Worm (Caenorhabditis elegans) whole organism, young adult: ENCODE measurements around the gene crh-2.

Source experiments
- B0336.3 ChIP-seq: fragments of 200-800 bp; sonication (Bioruptor generic); IDR thresholded peaks from 2 replicates; pipeline ENCODE4 v1.3.6; 2022; ENCODE audit warnings: missing genetic modification characterization, missing compliant biosample characterization
- C17E4.6 ChIP-seq: fragments of 200-800 bp; sonication (Bioruptor generic); IDR thresholded peaks from 2 replicates; pipeline ENCODE4 v1.3.6; 2022; ENCODE audit warnings: missing genetic modification reagents, missing genetic modification characterization, missing compliant biosample characterization
- F52B5.7 ChIP-seq: sonication (generic microtip); optimal IDR thresholded peaks from 2 replicates; lab custom pipeline; 2016; ENCODE audit warnings: mild to moderate bottlenecking, missing genetic modification characterization, missing compliant biosample characterization
- K11D2.4 ChIP-seq: fragments of 200-800 bp; sonication (Bioruptor generic); IDR thresholded peaks from 2 replicates; pipeline ENCODE4 v1.3.6; 2022; ENCODE audit warnings: missing genetic modification reagents, missing genetic modification characterization, missing compliant biosample characterization
- K12H6.12 ChIP-seq: fragments of 200-800 bp; sonication (Bioruptor generic); optimal IDR thresholded peaks from 2 replicates; lab custom pipeline; 2018; ENCODE audit warnings: mild to moderate bottlenecking, missing genetic modification characterization, missing compliant biosample characterization
- Y53G8AR.9 ChIP-seq: fragments of 200-800 bp; sonication (Bioruptor generic); conservative IDR thresholded peaks from 2 replicates; pipeline ENCODE4 v1.3.6; 2022; ENCODE audit warnings: missing genetic modification reagents, missing genetic modification characterization, missing compliant biosample characterization
- Y56A3A.18 ChIP-seq: fragments of 200-800 bp; sonication (Bioruptor generic); IDR thresholded peaks from 2 replicates; pipeline ENCODE4 v1.3.6; 2022; ENCODE audit warnings: missing genetic modification reagents, missing genetic modification characterization, missing compliant biosample characterization
- Y95B8A.8 ChIP-seq: fragments of 200-800 bp; sonication (Bioruptor generic); IDR thresholded peaks from 2 replicates; pipeline ENCODE4 v1.3.6; 2022; ENCODE audit warnings: missing genetic modification reagents, missing genetic modification characterization, missing compliant biosample characterization
- atf-7 ChIP-seq: sonication (generic microtip); optimal IDR thresholded peaks from 2 replicates; lab custom pipeline; 2017; ENCODE audit warnings: mild to moderate bottlenecking, missing genetic modification characterization, missing compliant biosample characterization
- athp-1 ChIP-seq: sonication (generic microtip); optimal IDR thresholded peaks from 2 replicates; lab custom pipeline; 2017; ENCODE audit warnings: mild to moderate bottlenecking, missing genetic modification characterization, missing compliant biosample characterization
- attf-5 ChIP-seq: fragments of 200-800 bp; sonication (Bioruptor generic); optimal IDR thresholded peaks from 2 replicates; lab custom pipeline; 2018; ENCODE audit warnings: mild to moderate bottlenecking, missing genetic modification characterization, missing compliant biosample characterization
- cebp-1 ChIP-seq, 2 experiments: fragments of 200-800 bp in 1 of 2; sonication (Bioruptor generic) in 1 of 2; sonication (generic microtip) in 1 of 2; IDR thresholded peaks in 1 of 2; optimal IDR thresholded peaks in 1 of 2; 2 replicates each; pipeline versions ENCODE4 v1.3.6 to Lab custom; 2017 to 2022; ENCODE audit warnings: missing compliant biosample characterization in 2 of 2, missing genetic modification characterization in 2 of 2, mild to moderate bottlenecking in 1 of 2, missing genetic modification reagents in 1 of 2, moderate library complexity in 1 of 2
- ceh-100 ChIP-seq: fragments of 200-800 bp; sonication (Bioruptor generic); IDR thresholded peaks from 2 replicates; pipeline ENCODE4 v1.3.6; 2022; ENCODE audit warnings: missing genetic modification reagents, missing genetic modification characterization, missing compliant biosample characterization
- ceh-27 ChIP-seq: fragments of 200-800 bp; sonication (Bioruptor generic); optimal IDR thresholded peaks from 2 replicates; lab custom pipeline; 2018; ENCODE audit warnings: mild to moderate bottlenecking, missing genetic modification characterization, moderate library complexity, missing compliant biosample characterization
- die-1 ChIP-seq: sonication (generic microtip); optimal IDR thresholded peaks from 2 replicates; lab custom pipeline; 2016; ENCODE audit warnings: missing genotype, mild to moderate bottlenecking, missing genetic modification characterization, missing compliant biosample characterization
- dpl-1 ChIP-seq: fragments of 150-350 bp; optimal IDR thresholded peaks from 2 replicates; lab custom pipeline; 2014; ENCODE audit warnings: missing biosample characterization, missing genetic modification reagents, missing genetic modification characterization
- egl-44 ChIP-seq: fragments of 200-800 bp; sonication (Bioruptor generic); IDR thresholded peaks from 2 replicates; pipeline ENCODE4 v1.3.6; 2022; ENCODE audit warnings: missing genetic modification reagents, missing genetic modification characterization, missing compliant biosample characterization
- ekl-4 ChIP-seq: fragments of 200-800 bp; sonication (Bioruptor generic); IDR thresholded peaks from 2 replicates; pipeline ENCODE4 v1.3.6; 2022; ENCODE audit warnings: missing genetic modification reagents, missing genetic modification characterization, missing compliant biosample characterization
- ets-4 ChIP-seq: fragments of 200-800 bp; sonication (Bioruptor generic); optimal IDR thresholded peaks from 2 replicates; lab custom pipeline; 2018; ENCODE audit warnings: mild to moderate bottlenecking, missing genetic modification characterization, missing compliant biosample characterization
- hmg-1.2 ChIP-seq: fragments of 200-800 bp; sonication (Bioruptor generic); IDR thresholded peaks from 2 replicates; pipeline ENCODE4 v1.3.6; 2022; ENCODE audit warnings: missing genetic modification reagents, missing genetic modification characterization, missing compliant biosample characterization
- let-607 ChIP-seq, 2 experiments: fragments of 200-800 bp in 1 of 2; sonication (Bioruptor generic) in 1 of 2; sonication (generic microtip) in 1 of 2; optimal IDR thresholded peaks; 2 replicates each; lab custom pipeline; 2016 to 2018; ENCODE audit warnings: mild to moderate bottlenecking in 2 of 2, missing compliant biosample characterization in 2 of 2, missing genetic modification characterization in 2 of 2, moderate library complexity in 2 of 2, missing genotype in 1 of 2
- lin-35 ChIP-seq, 3 experiments: fragments of 150-350 bp in 2 of 3; sonication (generic microtip) in 1 of 3; optimal IDR thresholded peaks; 2 replicates each; lab custom pipeline; 2014 to 2018; ENCODE audit warnings: missing biosample characterization in 3 of 3, missing genetic modification characterization in 3 of 3, missing genetic modification reagents in 3 of 3
- lin-40 ChIP-seq: sonication (generic microtip); optimal IDR thresholded peaks from 2 replicates; lab custom pipeline; 2016; ENCODE audit warnings: missing genetic modification characterization, mild to moderate bottlenecking, missing compliant biosample characterization, missing genotype, missing genetic modification reagents
- lsl-1 ChIP-seq: fragments of 200-800 bp; sonication (Bioruptor generic); optimal IDR thresholded peaks from 2 replicates; lab custom pipeline; 2018; ENCODE audit warnings: mild to moderate bottlenecking, missing genetic modification characterization, moderate library complexity, missing compliant biosample characterization
- madf-10 ChIP-seq: sonication (generic microtip); optimal IDR thresholded peaks from 2 replicates; lab custom pipeline; 2016; ENCODE audit warnings: mild to moderate bottlenecking, missing genetic modification characterization, missing compliant biosample characterization
- madf-3 ChIP-seq: fragments of 200-800 bp; sonication (Bioruptor generic); IDR thresholded peaks from 2 replicates; pipeline ENCODE4 v1.3.6; 2022; ENCODE audit warnings: missing genetic modification reagents, missing genetic modification characterization, missing compliant biosample characterization
- madf-8 ChIP-seq: fragments of 200-800 bp; sonication (Bioruptor generic); conservative IDR thresholded peaks from 2 replicates; pipeline ENCODE4 v1.3.6; 2022; ENCODE audit warnings: missing genetic modification reagents, missing genetic modification characterization, missing compliant biosample characterization
- mcd-1 ChIP-seq: fragments of 200-800 bp; sonication (Bioruptor generic); IDR thresholded peaks from 2 replicates; pipeline ENCODE4 v1.3.6; 2022; ENCODE audit warnings: missing genetic modification reagents, missing genetic modification characterization, missing compliant biosample characterization
- nfyb-1 ChIP-seq: fragments of 200-800 bp; sonication (Bioruptor generic); IDR thresholded peaks from 2 replicates; pipeline ENCODE4 v1.3.6; 2022; ENCODE audit warnings: missing genetic modification reagents, missing genetic modification characterization, missing compliant biosample characterization
- nhr-80 ChIP-seq: sonication (generic microtip); optimal IDR thresholded peaks from 2 replicates; lab custom pipeline; 2016; ENCODE audit warnings: missing genetic modification characterization, missing compliant biosample characterization
- pbrm-1 ChIP-seq: fragments of 200-800 bp; sonication (Bioruptor generic); IDR thresholded peaks from 2 replicates; pipeline ENCODE4 v1.3.6; 2022; ENCODE audit warnings: missing genetic modification reagents, missing genetic modification characterization, missing compliant biosample characterization
- repo-1 ChIP-seq: sonication (generic microtip); optimal IDR thresholded peaks from 2 replicates; lab custom pipeline; 2017; ENCODE audit warnings: mild to moderate bottlenecking, missing genetic modification characterization, missing compliant biosample characterization
- snpc-3.4 ChIP-seq: sonication (generic microtip); optimal IDR thresholded peaks from 2 replicates; lab custom pipeline; 2017; ENCODE audit warnings: missing genetic modification characterization, mild to moderate bottlenecking, missing compliant biosample characterization, antibody characterized with exemption, moderate library complexity, missing genotype, missing genetic modification reagents
- tbp1 ChIP-seq: fragments of 200-800 bp; sonication (Bioruptor generic); optimal IDR thresholded peaks from 2 replicates; lab custom pipeline; 2018; ENCODE audit warnings: mild to moderate bottlenecking, missing genetic modification characterization, missing compliant biosample characterization
- ztf-25 ChIP-seq: fragments of 200-800 bp; sonication (Bioruptor generic); IDR thresholded peaks from 2 replicates; pipeline ENCODE4 v1.3.6; 2022; ENCODE audit warnings: missing genetic modification reagents, missing genetic modification characterization, missing compliant biosample characterization
- ztf-26 ChIP-seq: sonication (generic microtip); optimal IDR thresholded peaks from 2 replicates; lab custom pipeline; 2017; ENCODE audit warnings: missing genetic modification characterization, missing compliant biosample characterization
- ztf-3 ChIP-seq: fragments of 200-800 bp; sonication (Bioruptor generic); optimal IDR thresholded peaks from 2 replicates; lab custom pipeline; 2018; ENCODE audit warnings: mild to moderate bottlenecking, missing genetic modification characterization, missing compliant biosample characterization

Gene crh-2

DNA sequence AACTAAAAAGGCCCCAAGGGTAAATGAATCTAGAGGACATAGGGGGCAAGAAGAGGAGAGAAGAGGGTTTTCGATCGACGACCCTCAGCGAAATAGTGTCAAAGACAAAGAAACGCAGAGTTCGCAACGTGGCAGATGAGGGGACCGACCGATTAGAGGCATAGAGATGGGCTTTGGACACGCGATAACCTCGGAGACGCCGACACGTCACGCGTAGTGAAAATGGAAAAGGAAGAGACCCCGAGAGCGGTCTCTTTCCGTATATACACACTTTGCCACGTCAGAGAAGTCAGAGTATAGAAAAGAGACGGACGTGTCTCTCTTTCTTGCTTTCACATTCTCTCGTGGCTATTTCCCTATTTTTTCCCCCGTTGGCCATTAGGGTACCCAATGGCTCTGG lies 5.9 kb downstream of the crh-2 start (continued):
- TF ChIP-seq tbp1 (GFP tag; lab: Kevin White, UChicago) (peak; percentile 25), Y95B8A.8 (no peak), pbrm-1 (GFP tag; lab: Robert Waterston, UW) (0 out of 2 replicates have a peak, but pooled peaks have one; percentile 34), athp-1 (tag; lab: Kevin White, UChicago) (no peak), ztf-25 (GFP tag; lab: Robert Waterston, UW) (no peak), nfyb-1 (GFP tag; lab: Robert Waterston, UW) (peak; percentile 81), ztf-26 (peak; percentile 27), ceh-27 (peak; percentile 40), repo-1 (tag; lab: Kevin White, UChicago) (peak; percentile 55), egl-44 (GFP tag; lab: Robert Waterston, UW) (0 out of 2 replicates have a peak, but pooled peaks have one; percentile 61), K12H6.12 (tag; lab: Kevin White, UChicago) (peak; percentile 51), nhr-80 (peak; percentile 1), lsl-1 (GFP tag; lab: Kevin White, UChicago) (no peak), let-607 (tag; optimal IDR thresholded peaks at IDR 0.05; lab: Kevin White, UChicago) (peak; percentile 47 to 89), madf-8 (GFP tag; lab: Robert Waterston, UW) (no peak), lin-35 (GFP tag; optimal IDR thresholded peaks at IDR 0.05; lab: Kevin White, UChicago) (peak in 1 of 3 experiments; percentile 50), madf-10 (tag; lab: Kevin White, UChicago) (peak; percentile 61), attf-5 (GFP tag; lab: Kevin White, UChicago) (peak; percentile 75), mcd-1 (GFP tag; lab: Robert Waterston, UW) (peak; percentile 25; the same call in 1 of the 2 replicates), Y53G8AR.9 (GFP tag; lab: Robert Waterston, UW) (0 out of 2 replicates have a peak, but pooled peaks have one; percentile 36), ztf-3 (GFP tag; lab: Kevin White, UChicago) (peak; percentile 42), hmg-1.2 (GFP tag; lab: Robert Waterston, UW) (peak; percentile 83), die-1 (tag; lab: Kevin White, UChicago) (peak; percentile 46), cebp-1 (GFP tag; IDR thresholded peaks at IDR 0.05; lab: Robert Waterston, UW) (no peak), cebp-1 (tag; optimal IDR thresholded peaks at IDR 0.05; lab: Kevin White, UChicago) (peak; percentile 72), B0336.3 (GFP tag; lab: Robert Waterston, UW) (peak; percentile 42; the same call in 1 of the 2 replicates), lin-40 (tag; lab: Kevin White, UChicago) (peak; percentile 58), atf-7 (tag; lab: Kevin White, UChicago) (peak; percentile 26), K11D2.4 (peak; percentile 31; the same call in 1 of the 2 replicates), F52B5.7 (peak; percentile 32)

DNA sequence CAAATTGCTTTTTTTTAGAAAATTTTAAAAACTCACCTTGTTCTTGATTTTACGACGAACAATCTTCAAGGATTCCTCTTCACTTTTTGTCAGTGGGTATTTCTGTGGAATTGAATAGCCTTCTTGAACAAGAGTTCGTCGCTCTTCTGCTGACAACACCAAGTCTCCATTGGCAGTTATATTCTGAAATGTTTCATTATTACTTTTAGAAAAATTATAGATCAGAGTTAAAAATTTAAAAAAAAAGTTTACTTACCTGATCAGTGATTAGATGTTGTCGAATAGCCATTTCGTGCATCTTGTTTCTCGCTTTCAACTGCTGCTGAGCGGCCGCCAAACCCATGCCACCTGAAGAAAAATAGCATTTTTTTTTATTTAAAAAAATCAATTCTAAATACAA lies 7.1 kb downstream of the crh-2 start:
- no peak for TF ChIP-seq ets-4 (GFP tag; lab: Kevin White, UChicago)
- 0 out of 2 replicates have a peak, but pooled peaks have one; percentile 13 for TF ChIP-seq ekl-4 (GFP tag; lab: Robert Waterston, UW)

ce11 chrII:5178609-5179008 lies 8.8 kb downstream of the crh-2 start:
- TF ChIP-seq cebp-1 (GFP tag; IDR thresholded peaks at IDR 0.05; lab: Robert Waterston, UW) (no peak), cebp-1 (tag; optimal IDR thresholded peaks at IDR 0.05; lab: Kevin White, UChicago) (peak; percentile 18), repo-1 (tag; lab: Kevin White, UChicago) (peak; percentile 80), snpc-3.4 (tag; lab: Kevin White, UChicago) (no peak), ekl-4 (GFP tag; lab: Robert Waterston, UW) (peak; percentile 38; the same call in 1 of the 2 replicates), C17E4.6 (GFP tag; lab: Robert Waterston, UW) (0 out of 2 replicates have a peak, but pooled peaks have one; percentile 31), let-607 (tag; optimal IDR thresholded peaks at IDR 0.05; lab: Kevin White, UChicago) (peak in 1 of 2 experiments; percentile 7), B0336.3 (GFP tag; lab: Robert Waterston, UW) (peak; percentile 44; the same call in 1 of the 2 replicates), madf-3 (GFP tag; lab: Robert Waterston, UW) (no peak), ceh-100 (GFP tag; lab: Robert Waterston, UW) (0 out of 2 replicates have a peak, but pooled peaks have one; percentile 18), dpl-1 (no peak), Y56A3A.18 (peak; percentile 79; the same call in 1 of the 2 replicates), pbrm-1 (GFP tag; lab: Robert Waterston, UW) (0 out of 2 replicates have a peak, but pooled peaks have one; percentile 20)
- TF ChIP-seq, all 124 proteins: peak for 9
